Worm (Caenorhabditis elegans) whole organism, L1 larva: Measurements from ENCODE around the gene T13C5.6.
A peak's percentile ranks its signal among the peaks of the same experiment; 100 is the strongest.

Experiments
- C04F5.9 ChIP-seq: sonication (generic microtip); optimal IDR thresholded peaks from 2 replicates; lab custom pipeline; 2016; ENCODE audit warnings: missing genetic modification characterization, missing compliant biosample characterization
- C16A3.4 ChIP-seq: fragments of 150-350 bp; optimal IDR thresholded peaks from 2 replicates; lab custom pipeline; 2014; ENCODE audit warnings: missing biosample characterization, missing genetic modification characterization
- F16B12.6 ChIP-seq: fragments of 150-350 bp; optimal IDR thresholded peaks from 2 replicates; lab custom pipeline; 2014; ENCODE audit warnings: missing biosample characterization, missing genetic modification characterization
- aly-2 ChIP-seq: fragments of 150-350 bp; optimal IDR thresholded peaks from 2 replicates; lab custom pipeline; 2014; ENCODE audit warnings: missing biosample characterization, missing genetic modification characterization
- blmp-1 ChIP-seq: fragments of 150-350 bp; optimal IDR thresholded peaks from 2 replicates; lab custom pipeline; 2014; ENCODE audit warnings: missing biosample characterization, missing genetic modification characterization
- ceh-90 ChIP-seq: sonication (generic microtip); optimal IDR thresholded peaks from 2 replicates; lab custom pipeline; 2016; ENCODE audit warnings: missing genetic modification characterization, missing compliant biosample characterization
- dpl-1 ChIP-seq, 3 experiments: fragments of 150-350 bp in 2 of 3; sonication (generic microtip) in 1 of 3; optimal IDR thresholded peaks; 2 replicates each; lab custom pipeline; 2014 to 2017; ENCODE audit warnings: missing biosample characterization in 3 of 3, missing genetic modification characterization in 3 of 3, missing genetic modification reagents in 3 of 3
- efl-3 ChIP-seq: fragments of 200-800 bp; sonication (Bioruptor generic); optimal IDR thresholded peaks from 2 replicates; lab custom pipeline; 2018; ENCODE audit warnings: mild to moderate bottlenecking, missing genetic modification characterization, missing compliant biosample characterization
- elt-3 ChIP-seq, 6 experiments: fragments of 150-350 bp in 1 of 6; sonication (generic microtip); optimal IDR thresholded peaks; 2 replicates each; lab custom pipeline; 2017 to 2018; ENCODE audit warnings: missing biosample characterization in 6 of 6, missing genetic modification characterization in 6 of 6, inconsistent platforms in 1 of 6
- ets-5 ChIP-seq: fragments of 200-800 bp; sonication (Bioruptor generic); IDR thresholded peaks from 2 replicates; pipeline ENCODE4 v1.3.6; 2022; ENCODE audit warnings: missing genetic modification characterization, missing compliant biosample characterization
- fkh-4 ChIP-seq: sonication (generic microtip); optimal IDR thresholded peaks from 2 replicates; lab custom pipeline; 2016; ENCODE audit warnings: missing compliant biosample characterization, missing genetic modification characterization, borderline replicate concordance
- fos-1 ChIP-seq: fragments of 150-350 bp; optimal IDR thresholded peaks from 2 replicates; lab custom pipeline; 2014; ENCODE audit warnings: missing biosample characterization, missing genetic modification characterization
- grh-1 ChIP-seq: fragments of 200-800 bp; sonication (Bioruptor generic); IDR thresholded peaks from 2 replicates; pipeline ENCODE4 v1.3.6; 2022; ENCODE audit warnings: missing genetic modification reagents, missing genetic modification characterization, missing compliant biosample characterization
- hlh-17 ChIP-seq: fragments of 200-800 bp; sonication (Bioruptor generic); optimal IDR thresholded peaks from 2 replicates; lab custom pipeline; 2018; ENCODE audit warnings: missing genetic modification characterization, mild to moderate bottlenecking, missing compliant biosample characterization, moderate library complexity, borderline replicate concordance
- hlh-4 ChIP-seq: sonication (generic microtip); optimal IDR thresholded peaks from 2 replicates; lab custom pipeline; 2016; ENCODE audit warnings: mild to moderate bottlenecking, missing genetic modification characterization, missing compliant biosample characterization
- lin-14 ChIP-seq: fragments of 200-800 bp; sonication (Bioruptor generic); optimal IDR thresholded peaks from 2 replicates; lab custom pipeline; 2018; ENCODE audit warnings: mild to moderate bottlenecking, missing genetic modification characterization, moderate library complexity, missing compliant biosample characterization
- lin-35 ChIP-seq, 2 experiments: fragments of 150-350 bp; optimal IDR thresholded peaks; 2 replicates each; lab custom pipeline; 2014; ENCODE audit warnings: missing biosample characterization in 2 of 2, missing genetic modification characterization in 2 of 2, missing genetic modification reagents in 2 of 2
- lin-39 ChIP-seq: fragments of 150-350 bp; optimal IDR thresholded peaks from 2 replicates; lab custom pipeline; 2014; ENCODE audit warnings: missing biosample characterization, missing genetic modification reagents, missing genetic modification characterization
- lsy-2 ChIP-seq, 2 experiments: fragments of 150-350 bp; optimal IDR thresholded peaks; 2 replicates each; lab custom pipeline; 2014; ENCODE audit warnings: missing biosample characterization in 2 of 2, missing genetic modification characterization in 2 of 2
- mdl-1 ChIP-seq, 2 experiments: fragments of 150-350 bp; optimal IDR thresholded peaks; 2 replicates each; lab custom pipeline; 2014 to 2017; ENCODE audit warnings: missing biosample characterization in 2 of 2, missing genetic modification characterization in 2 of 2, inconsistent platforms in 1 of 2
- mep-1 ChIP-seq: fragments of 150-350 bp; optimal IDR thresholded peaks from 2 replicates; lab custom pipeline; 2014; ENCODE audit warnings: missing biosample characterization, missing genetic modification characterization
- nhr-19 ChIP-seq: fragments of 200-800 bp; sonication (Bioruptor generic); conservative IDR thresholded peaks from 2 replicates; pipeline ENCODE4 v1.3.6; 2022; ENCODE audit warnings: missing genetic modification characterization, missing compliant biosample characterization
- nhr-20 ChIP-seq: sonication (generic microtip); optimal IDR thresholded peaks from 2 replicates; lab custom pipeline; 2016; ENCODE audit warnings: mild to moderate bottlenecking, missing genetic modification characterization, missing compliant biosample characterization
- nhr-47 ChIP-seq: sonication (generic microtip); optimal IDR thresholded peaks from 2 replicates; lab custom pipeline; 2016; ENCODE audit warnings: mild to moderate bottlenecking, missing genetic modification characterization, moderate library complexity, missing compliant biosample characterization
- nhr-71 ChIP-seq: sonication (generic microtip); optimal IDR thresholded peaks from 2 replicates; lab custom pipeline; 2016; ENCODE audit warnings: mild to moderate bottlenecking, missing genetic modification characterization, moderate library complexity, missing compliant biosample characterization
- nhr-84 ChIP-seq: sonication (generic microtip); optimal IDR thresholded peaks from 2 replicates; lab custom pipeline; 2017; ENCODE audit warnings: missing biosample characterization, missing genetic modification characterization
- nhr-85 ChIP-seq: sonication (generic microtip); peaks from one replicate; lab custom pipeline; 2016; ENCODE audit warnings: missing genetic modification characterization, inconsistent platforms, missing compliant biosample characterization
- nhr-90 ChIP-seq: sonication (generic microtip); optimal IDR thresholded peaks from 2 replicates; lab custom pipeline; 2016; ENCODE audit warnings: mild to moderate bottlenecking, missing genetic modification characterization, missing compliant biosample characterization; ENCODE audit not compliant: poor library complexity
- pqm-1 ChIP-seq: sonication (generic microtip); optimal IDR thresholded peaks from 3 replicates; lab custom pipeline; 2017; ENCODE audit warnings: missing biosample characterization, missing genetic modification characterization
- rnt-1 ChIP-seq: sonication (generic microtip); optimal IDR thresholded peaks from 2 replicates; lab custom pipeline; 2016; ENCODE audit warnings: mild to moderate bottlenecking, missing genetic modification characterization, moderate library complexity, missing compliant biosample characterization
- snu-23 ChIP-seq: sonication (generic microtip); optimal IDR thresholded peaks from 2 replicates; lab custom pipeline; 2016; ENCODE audit warnings: missing genetic modification characterization, missing compliant biosample characterization
- swsn-7 ChIP-seq: sonication (generic microtip); optimal IDR thresholded peaks from 2 replicates; lab custom pipeline; 2016; ENCODE audit warnings: missing genetic modification characterization, missing compliant biosample characterization
- tbx-2 ChIP-seq: sonication (generic microtip); optimal IDR thresholded peaks from 2 replicates; lab custom pipeline; 2016; ENCODE audit warnings: missing genetic modification characterization, missing compliant biosample characterization
- unc-130 ChIP-seq: fragments of 150-350 bp; optimal IDR thresholded peaks from 2 replicates; lab custom pipeline; 2017; ENCODE audit warnings: missing biosample characterization, missing genetic modification characterization, inconsistent platforms
- unc-30 ChIP-seq: sonication (generic microtip); optimal IDR thresholded peaks from 2 replicates; lab custom pipeline; 2017; ENCODE audit warnings: missing biosample characterization, missing genetic modification characterization
- unc-62 ChIP-seq: fragments of 150-350 bp; optimal IDR thresholded peaks from 2 replicates; lab custom pipeline; 2014; ENCODE audit warnings: missing biosample characterization, missing genetic modification reagents, missing genetic modification characterization
- zip-4 ChIP-seq: fragments of 200-800 bp; sonication (Bioruptor generic); optimal IDR thresholded peaks from 2 replicates; lab custom pipeline; 2018; ENCODE audit warnings: mild to moderate bottlenecking, missing genetic modification characterization, moderate library complexity, missing compliant biosample characterization
- ztf-4 ChIP-seq: fragments of 150-350 bp; optimal IDR thresholded peaks from 2 replicates; lab custom pipeline; 2014; ENCODE audit warnings: missing biosample characterization, missing genetic modification characterization

Gene T13C5.6

ce11 chrX:6204696-6205232 is 2.7 kb downstream of the T13C5.6 start, which contains the start of gene bca-1 (continued):
- peak in 1 of 3 experiments; percentile 21 for TF ChIP-seq dpl-1 (GFP tag; optimal IDR thresholded peaks at IDR 0.05; lab: Kevin White, UChicago)
- no peak for TF ChIP-seq swsn-7 (tag; lab: Kevin White, UChicago)
- TF ChIP-seq pqm-1 (tag; lab: Kevin White, UChicago), result no peak
- peak; percentile 29 for TF ChIP-seq ztf-4 (tag; lab: Kevin White, UChicago)
- TF ChIP-seq nhr-84, result no peak
- no peak for TF ChIP-seq aly-2
- no peak for TF ChIP-seq efl-3
- TF ChIP-seq ets-5 (GFP tag; lab: Robert Waterston, UW), result no peak
- TF ChIP-seq hlh-4, result no peak
- TF ChIP-seq C04F5.9 (tag; lab: Kevin White, UChicago), result no peak
- TF ChIP-seq ceh-90 (tag; lab: Kevin White, UChicago), result no peak
- peak; percentile 83 for TF ChIP-seq blmp-1 (tag; lab: Kevin White, UChicago)
- peak in 1 of 2 experiments; percentile 69 for TF ChIP-seq mdl-1 (tag; optimal IDR thresholded peaks at IDR 0.05; lab: Kevin White, UChicago)

- TF ChIP-seq zip-4 (GFP tag; lab: Kevin White, UChicago), result no peak
- TF ChIP-seq swsn-7 (tag; lab: Kevin White, UChicago), result no peak
- no peak for TF ChIP-seq grh-1
These were observed 4.2 kb downstream of the T13C5.6 start for ce11 chrX:6203315-6203714.

- peak; percentile 55 for TF ChIP-seq nhr-19 (GFP tag; lab: Robert Waterston, UW)
- TF ChIP-seq ceh-90 (tag; lab: Kevin White, UChicago), result no peak
- peak; percentile 25 for TF ChIP-seq ztf-4 (tag; lab: Kevin White, UChicago)
- TF ChIP-seq dpl-1 (GFP tag; optimal IDR thresholded peaks at IDR 0.05; lab: Kevin White, UChicago), result no peak
- peak; percentile 56 for TF ChIP-seq rnt-1 (tag; lab: Kevin White, UChicago)
- TF ChIP-seq snu-23 (GFP tag; lab: Kevin White, UChicago), result peak; percentile 49
- peak in 1 of 2 experiments; percentile 29 for TF ChIP-seq lsy-2 (tag; optimal IDR thresholded peaks at IDR 0.05; lab: Kevin White, UChicago)
- peak; percentile 28 for TF ChIP-seq lin-14 (GFP tag; lab: Kevin White, UChicago)
- TF ChIP-seq nhr-71 (tag; lab: Kevin White, UChicago), result peak; percentile 75
- peak; percentile 13 for TF ChIP-seq swsn-7 (tag; lab: Kevin White, UChicago)
- TF ChIP-seq lin-39 (tag; lab: Kevin White, UChicago), result no peak
- TF ChIP-seq mep-1 (tag; lab: Kevin White, UChicago), result peak; percentile 0
- TF ChIP-seq F16B12.6 (tag; lab: Kevin White, UChicago), result no peak
- TF ChIP-seq nhr-20 (tag; lab: Kevin White, UChicago), result peak; percentile 11
These were observed 4.7 kb downstream of the T13C5.6 start for ce11 chrX:6202809-6203208.

ce11 chrX:6201542-6201941 is 5.9 kb downstream of the T13C5.6 start:
- TF ChIP-seq unc-130 (tag; lab: Kevin White, UChicago) (no peak), fkh-4 (tag; lab: Kevin White, UChicago) (no peak), nhr-19 (GFP tag; lab: Robert Waterston, UW) (peak; percentile 26), nhr-90 (tag; lab: Kevin White, UChicago) (peak; percentile 32), C04F5.9 (tag; lab: Kevin White, UChicago) (no peak), elt-3 (tag; optimal IDR thresholded peaks at IDR 0.05; lab: Kevin White, UChicago) (peak in 2 of 6 experiments; percentile 59 to 87), fos-1 (tag; lab: Kevin White, UChicago) (no peak), ztf-4 (tag; lab: Kevin White, UChicago) (peak; percentile 30), hlh-17 (GFP tag; lab: Kevin White, UChicago) (no peak), mep-1 (tag; lab: Kevin White, UChicago) (peak; percentile 17), blmp-1 (tag; lab: Kevin White, UChicago) (peak; percentile 83), unc-30 (tag; lab: Kevin White, UChicago) (no peak), nhr-47 (tag; lab: Kevin White, UChicago) (peak; percentile 36), lin-14 (GFP tag; lab: Kevin White, UChicago) (peak; percentile 46), C16A3.4 (tag; lab: Kevin White, UChicago) (peak; percentile 12), unc-62 (GFP tag; lab: Kevin White, UChicago) (no peak), lin-35 (GFP tag; optimal IDR thresholded peaks at IDR 0.05; lab: Kevin White, UChicago) (peak in 1 of 2 experiments; percentile 58), nhr-71 (tag; lab: Kevin White, UChicago) (peak; percentile 71), grh-1 (0 out of 2 replicates have a peak, but pooled peaks have one; percentile 20), rnt-1 (tag; lab: Kevin White, UChicago) (peak; percentile 9), tbx-2 (tag; lab: Kevin White, UChicago) (peak; percentile 17), snu-23 (GFP tag; lab: Kevin White, UChicago) (peak; percentile 57), nhr-20 (tag; lab: Kevin White, UChicago) (peak; percentile 45), nhr-85 (tag; lab: Kevin White, UChicago) (peak; percentile 13)
